Fruit fly (Drosophila melanogaster): ENCODE measurements around the gene Uqcc1.

The Uqcc1 gene

DNA sequence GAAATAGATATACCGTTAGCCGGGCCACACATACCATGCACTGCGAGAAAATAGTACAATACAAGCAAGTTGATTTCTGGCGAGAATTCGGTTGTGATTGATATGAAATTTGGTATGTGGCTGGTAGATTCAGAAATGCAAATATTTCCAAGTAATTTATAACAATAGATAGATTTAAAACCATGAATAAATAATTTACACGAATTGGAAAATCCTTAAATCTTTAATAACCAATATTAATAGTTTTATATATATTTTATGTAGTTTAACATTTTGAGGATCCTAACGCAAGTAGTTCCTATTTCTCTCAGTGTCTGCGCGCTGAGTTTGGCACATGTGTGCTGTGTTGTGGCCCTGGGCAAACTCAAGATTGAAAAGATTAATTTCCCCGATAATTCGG lies 23.9 kb upstream of the Uqcc1 start (continued):
- TF ChIP-seq Scr (GFP tag; IDR thresholded peaks at IDR 0.05; ENCODE audit: partially characterized antibody) (no peak), Sox100B (GFP tag; optimal IDR thresholded peaks at IDR 0.05) (peak; percentile 21), CG2875 (GFP tag; optimal IDR thresholded peaks at IDR 0.05) (peak; percentile 25), Hr51 (GFP tag; optimal IDR thresholded peaks at IDR 0.05) (peak in 1 of 2 experiments; percentile 42), pros (GFP tag; optimal IDR thresholded peaks at IDR 0.05) (no peak), btn (GFP tag; optimal IDR thresholded peaks at IDR 0.05) (peak; percentile 18), gsb-n (tag; optimal IDR thresholded peaks at IDR 0.05) (peak; percentile 32), CG9727 (GFP tag; optimal IDR thresholded peaks at IDR 0.05) (peak; percentile 87), crol (GFP tag; IDR thresholded peaks at IDR 0.05) (no peak), jumu (GFP tag; optimal IDR thresholded peaks at IDR 0.05) (peak; percentile 20), CG30431 (GFP tag; optimal IDR thresholded peaks at IDR 0.05) (peak; percentile 62), CG10959 (GFP tag; IDR thresholded peaks at IDR 0.05) (peak; percentile 68), zen (tag; optimal IDR thresholded peaks at IDR 0.05) (peak; percentile 76), Ssrp (tag; optimal IDR thresholded peaks at IDR 0.05) (peak; percentile 68), aop (GFP tag; IDR thresholded peaks at IDR 0.05) (no peak), Med (GFP tag) (peak; percentile 63), dpn (GFP tag; optimal IDR thresholded peaks at IDR 0.05) (peak in 1 of 2 experiments; percentile 30), Ptx1 (GFP tag; IDR thresholded peaks at IDR 0.05) (0 out of 2 replicates have a peak, but pooled peaks have one; percentile 47), ftz-f1 (GFP tag; optimal IDR thresholded peaks at IDR 0.05) (no peak), unpg (GFP tag; optimal IDR thresholded peaks at IDR 0.05) (peak; percentile 48), ara (GFP tag; IDR thresholded peaks at IDR 0.05) (peak; percentile 50; the same call in 1 of the 2 replicates), CG1603 (tag; optimal IDR thresholded peaks at IDR 0.05) (peak; percentile 54), CG15269 (tag; optimal IDR thresholded peaks at IDR 0.05) (peak; percentile 23), Lpt (GFP tag; optimal IDR thresholded peaks at IDR 0.05) (no peak), Pdp1 (GFP tag; optimal IDR thresholded peaks at IDR 0.05) (peak; percentile 3 to 36), CG8290 (GFP tag; optimal IDR thresholded peaks at IDR 0.05) (peak; percentile 13), CG8290 (tag; optimal IDR thresholded peaks at IDR 0.05) (peak in 1 of 2 experiments; percentile 18), dmrt11E (tag; optimal IDR thresholded peaks at IDR 0.05) (peak; percentile 86), nmo (GFP tag; optimal IDR thresholded peaks at IDR 0.05) (peak; percentile 72), Sry-δ (GFP tag; optimal IDR thresholded peaks at IDR 0.05) (peak; percentile 11), zf30C (GFP tag; optimal IDR thresholded peaks at IDR 0.05) (peak; percentile 86), ken (GFP tag; IDR thresholded peaks at IDR 0.05) (0 out of 3 replicates have a peak, but pooled peaks have one; percentile 27), CG8944 (GFP tag; optimal IDR thresholded peaks at IDR 0.05) (no peak), CG7839 (tag; optimal IDR thresholded peaks at IDR 0.05) (peak; percentile 65), CG14014 (GFP tag; IDR thresholded peaks at IDR 0.05) (no peak), CG17328 (GFP tag; IDR thresholded peaks at IDR 0.05) (peak; percentile 34; the same call in 1 of the 2 replicates), dan (GFP tag; IDR thresholded peaks at IDR 0.05) (peak; percentile 40), Antp (GFP tag; optimal IDR thresholded peaks at IDR 0.05) (peak; percentile 43), CG6791 (GFP tag; IDR thresholded peaks at IDR 0.05; ENCODE audit: partially characterized antibody) (0 out of 3 replicates have a peak, but pooled peaks have one; percentile 10), CG9437 (GFP tag; optimal IDR thresholded peaks at IDR 0.05) (peak; percentile 34), bab2 (GFP tag; optimal IDR thresholded peaks at IDR 0.05) (peak; percentile 44), CG32532 (GFP tag; IDR thresholded peaks at IDR 0.05) (no peak), Atf6 (GFP tag; IDR thresholded peaks at IDR 0.05) (no peak), CG13894 (tag; optimal IDR thresholded peaks at IDR 0.05) (no peak), ERR (GFP tag; optimal IDR thresholded peaks at IDR 0.05) (no peak), pum (GFP tag; optimal IDR thresholded peaks at IDR 0.05) (peak; percentile 14), CG8388 (GFP tag; optimal IDR thresholded peaks at IDR 0.05) (peak; percentile 58), CHES-1-like (GFP tag; optimal IDR thresholded peaks at IDR 0.05) (no peak), pita (GFP tag; optimal IDR thresholded peaks at IDR 0.05) (no peak), CG17361 (GFP tag; IDR thresholded peaks at IDR 0.05) (peak; percentile 74), vvl (GFP tag; IDR thresholded peaks at IDR 0.05) (peak; percentile 31; the same call in 1 of the 2 replicates)
